Worm (Caenorhabditis elegans) whole organism, L4/young adult: Measurements from ENCODE around the gene ced-7.

ENCODE experiments used
- W03F9.2 ChIP-seq: fragments of 150-350 bp; optimal IDR thresholded peaks from 2 replicates; lab custom pipeline; 2014; ENCODE audit warnings: missing biosample characterization, missing genetic modification characterization
- dao-5 ChIP-seq: sonication (generic microtip); optimal IDR thresholded peaks from 2 replicates; lab custom pipeline; 2016; ENCODE audit warnings: missing genotype, missing genetic modification characterization, moderate library complexity, missing compliant biosample characterization
- him-1 ChIP-seq: sonication (generic microtip); optimal IDR thresholded peaks from 2 replicates; lab custom pipeline; 2016; ENCODE audit warnings: missing genotype, missing genetic modification reagents, missing genetic modification characterization, missing compliant biosample characterization

ced-7 gene

DNA sequence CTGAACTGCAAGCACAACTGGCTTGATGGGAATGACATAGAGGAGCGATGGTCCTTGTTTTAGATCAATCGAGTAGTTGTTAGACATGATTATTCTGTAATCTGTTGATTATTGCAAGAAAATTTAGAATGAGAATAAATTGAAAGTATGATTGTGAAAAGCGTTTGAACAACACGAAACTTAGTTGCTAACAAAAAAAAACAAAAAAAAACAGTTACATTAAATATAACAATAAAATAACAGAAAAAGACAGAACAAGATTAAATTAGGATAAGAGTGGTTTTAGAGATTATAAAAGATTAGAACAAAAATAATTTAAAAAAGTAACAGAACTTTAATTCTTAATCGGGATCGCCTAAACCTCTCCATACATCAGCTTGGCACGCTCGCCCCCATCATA, 16.7 kb downstream of the ced-7 start, which contains the start of gene C48B4.9:
Gene C48B4.9, minus strand, starts transcription at position 101 of the 400 bp plus-strand sequence.
- no peak for TF ChIP-seq dao-5
- TF ChIP-seq W03F9.2 (tag; lab: Kevin White, UChicago): no peak
- TF ChIP-seq him-1 (tag; lab: Kevin White, UChicago): no peak

ce11 chrIII:9561158-9561557, 18.7 kb downstream of the ced-7 start, which contains the start of gene C48B4.8:
Gene C48B4.8 (minus strand): TSS chrIII:9561258.
- no peak for TF ChIP-seq W03F9.2 (tag; lab: Kevin White, UChicago)
- TF ChIP-seq him-1 (tag; lab: Kevin White, UChicago): no peak
- no peak for TF ChIP-seq dao-5

DNA sequence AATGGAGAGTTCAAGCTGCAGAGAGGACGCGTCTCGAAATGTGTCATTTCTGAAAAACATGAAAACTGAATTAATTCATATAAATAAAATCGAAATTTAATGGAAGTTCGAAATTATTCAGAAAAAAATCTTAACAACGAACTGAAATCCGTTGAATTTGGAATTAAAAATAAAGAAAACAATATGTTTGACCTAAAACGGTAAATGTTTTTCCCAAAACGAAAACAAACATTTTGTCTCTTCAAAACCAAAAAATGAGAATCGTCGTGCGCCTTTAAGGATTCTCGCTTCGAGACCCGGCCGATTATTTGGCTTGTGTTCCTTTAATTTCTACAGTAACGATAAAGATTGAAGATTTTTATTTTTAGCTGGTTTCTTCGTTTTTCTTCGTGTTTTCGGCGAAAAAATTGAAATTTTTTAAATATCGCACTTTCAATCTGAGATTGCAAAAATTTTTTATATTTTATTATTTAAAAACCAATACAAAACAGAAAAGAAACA, 20.5 kb downstream of the ced-7 start, which contains the start of gene C48B4.7:
Gene C48B4.7, minus strand, starts transcription at position 51 of the 501 bp plus-strand sequence.
- TF ChIP-seq dao-5 (no peak), W03F9.2 (tag; lab: Kevin White, UChicago) (peak; percentile 15)

DNA sequence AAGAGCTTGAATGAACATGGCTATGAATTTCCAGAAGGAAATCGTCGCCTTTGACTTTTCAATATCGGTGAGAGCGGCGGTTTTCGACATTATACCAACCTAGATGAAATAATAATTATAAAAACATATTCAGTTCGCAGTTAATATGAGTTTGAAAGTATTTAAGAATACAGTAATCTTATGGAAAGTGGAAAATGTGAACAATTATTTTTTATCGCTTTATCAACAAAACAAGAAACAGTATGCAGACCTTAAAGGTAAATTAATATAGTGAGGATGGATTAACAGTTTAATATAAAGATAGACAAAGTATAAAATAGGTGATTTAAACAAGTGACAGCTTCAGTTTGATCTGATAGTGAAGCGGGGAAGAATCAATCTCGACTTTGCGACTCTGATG, 21.4 kb downstream of the ced-7 start, which contains the start of gene C48B4.6:
Gene C48B4.6, minus strand, starts transcription at position 101 of the 400 bp plus-strand sequence.
- TF ChIP-seq W03F9.2 (tag; lab: Kevin White, UChicago) (no peak), dao-5 (no peak), him-1 (tag; lab: Kevin White, UChicago) (no peak)

DNA sequence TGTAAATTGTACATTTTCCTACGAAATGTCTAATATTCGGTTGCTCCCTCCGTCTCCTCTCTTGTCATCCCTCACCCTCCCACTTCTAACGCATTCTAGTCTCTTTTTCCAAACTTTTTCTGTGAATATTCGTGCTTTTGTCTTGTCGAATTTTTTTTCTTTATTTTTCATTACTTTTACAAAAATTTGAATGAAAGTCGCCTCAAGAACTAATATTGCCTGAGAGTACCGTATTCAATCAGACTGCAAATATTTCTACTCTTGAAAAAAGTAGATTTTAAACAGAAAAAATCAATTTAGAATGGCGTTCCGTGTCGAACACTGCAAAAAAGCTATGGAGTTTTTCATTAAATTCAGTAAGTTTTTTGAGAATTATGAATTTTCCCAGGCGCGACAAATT, 23.6 kb downstream of the ced-7 start, which contains the start of gene ZK1098.11:
Gene ZK1098.11, plus strand, starts transcription at position 301 of the 400 bp plus-strand sequence.
- TF ChIP-seq him-1 (tag; lab: Kevin White, UChicago) (no peak), W03F9.2 (tag; lab: Kevin White, UChicago) (no peak), dao-5 (no peak)

- peak; percentile 55 for TF ChIP-seq him-1 (tag; lab: Kevin White, UChicago)
- TF ChIP-seq W03F9.2 (tag; lab: Kevin White, UChicago): peak; percentile 84
- TF ChIP-seq dao-5: no peak
Measured at ce11 chrIII:9546016-9546659, 33.8 kb downstream of the ced-7 start, which contains the start of gene unc-16. Gene unc-16 (plus strand): TSS chrIII:9546258.

DNA sequence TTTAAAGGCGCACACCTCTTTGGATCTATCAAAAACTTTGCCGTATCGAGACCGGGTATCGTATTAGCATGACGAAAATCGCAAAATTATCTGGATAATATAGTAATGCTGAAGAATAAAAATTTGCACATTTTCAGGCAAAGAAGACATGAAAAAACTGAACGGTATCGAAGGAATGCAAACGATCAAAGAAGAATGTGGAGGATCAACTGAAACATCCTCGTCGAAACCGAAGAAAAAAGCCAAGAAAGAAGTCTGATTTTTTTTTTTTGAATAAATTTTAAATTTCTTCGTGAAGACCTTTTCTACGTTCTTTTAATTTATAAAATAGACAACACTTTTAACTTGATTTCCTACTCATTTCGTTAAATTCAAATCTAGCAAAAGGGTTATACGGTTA, 35.1 kb downstream of the ced-7 start, which contains the start of gene ZK1098.12:
Gene ZK1098.12, plus strand, starts transcription at position 301 of the 400 bp plus-strand sequence.
- TF ChIP-seq him-1 (tag; lab: Kevin White, UChicago) (no peak), dao-5 (no peak)

DNA sequence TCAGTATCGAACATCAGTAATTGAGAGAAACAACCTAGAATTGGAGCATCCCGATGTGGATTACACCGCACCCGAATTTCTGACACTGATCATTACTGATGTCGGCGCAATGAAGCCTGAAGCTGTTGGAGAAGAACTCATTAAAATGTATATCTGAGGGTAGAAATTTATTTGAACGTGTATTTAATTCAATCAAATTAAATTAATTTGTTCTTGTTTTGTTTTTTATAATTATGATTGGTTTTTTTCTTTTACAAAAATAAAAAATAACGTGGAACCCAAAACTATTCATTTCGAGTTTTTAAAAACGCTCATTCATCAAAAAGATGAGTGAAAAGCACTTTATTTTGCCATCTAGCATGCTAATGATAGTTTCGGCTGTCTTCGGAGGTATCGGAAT, 35.8 kb downstream of the ced-7 start, which contains the start of gene ZK1098.9:
Gene ZK1098.9, plus strand, starts transcription at position 301 of the 400 bp plus-strand sequence.
- TF ChIP-seq dao-5 (no peak), him-1 (tag; lab: Kevin White, UChicago) (no peak)

ce11 chrIII:9542816-9543215, 37.1 kb downstream of the ced-7 start, which contains the start of gene eif-2Balpha:
Gene eif-2Balpha (plus strand): TSS chrIII:9543119.
- no peak for TF ChIP-seq dao-5
- TF ChIP-seq W03F9.2 (tag; lab: Kevin White, UChicago): peak; percentile 56

DNA sequence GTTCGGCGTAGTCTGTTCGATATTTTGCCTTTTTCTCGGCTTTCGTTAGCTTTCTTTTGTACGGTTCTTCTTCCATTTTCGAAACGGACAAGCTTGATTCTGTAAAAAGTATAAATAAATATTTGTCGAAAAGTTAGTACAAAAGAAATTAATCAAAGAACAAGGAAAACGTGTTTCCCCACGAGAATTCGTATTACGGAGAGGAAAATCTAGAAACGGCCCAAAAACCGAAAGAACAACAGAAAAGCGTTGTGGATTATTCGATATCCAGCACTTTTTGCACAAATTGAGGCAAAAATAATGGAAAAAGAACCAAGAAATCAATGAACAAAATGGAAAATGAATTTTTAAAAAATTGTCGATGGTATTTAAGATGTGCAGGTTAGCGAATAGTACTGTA, 37.6 kb downstream of the ced-7 start, which contains the start of gene mut-7:
Gene mut-7, minus strand, starts transcription at position 101 of the 400 bp plus-strand sequence.
- TF ChIP-seq W03F9.2 (tag; lab: Kevin White, UChicago): no peak

DNA sequence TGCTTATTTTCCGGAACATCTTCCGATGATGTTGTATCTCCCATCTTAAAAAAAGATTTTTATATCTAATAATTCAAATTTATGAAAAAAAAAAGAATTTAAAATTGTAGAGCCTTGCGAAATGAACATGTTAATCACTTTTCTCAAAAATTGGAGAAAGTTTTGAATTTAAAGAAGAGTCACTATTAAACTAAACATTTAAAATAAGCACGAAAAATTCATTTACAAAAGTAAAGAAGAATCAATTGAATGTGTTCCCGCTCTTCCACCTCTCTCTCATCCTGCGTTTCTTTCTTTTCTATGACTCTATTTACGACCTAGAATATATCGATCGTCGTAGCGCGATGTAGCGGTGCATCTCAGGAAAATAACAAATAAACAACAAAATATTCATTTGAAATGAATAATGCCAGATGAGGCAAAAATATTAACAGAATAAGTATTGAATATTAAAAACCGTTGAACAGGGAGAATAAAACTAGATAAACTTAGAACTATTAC, 41.2 kb downstream of the ced-7 start, which contains the start of gene ZK1098.3:
Gene ZK1098.3, minus strand, starts transcription at position 51 of the 501 bp plus-strand sequence.
- TF ChIP-seq him-1 (tag; lab: Kevin White, UChicago) (no peak), dao-5 (no peak), W03F9.2 (tag; lab: Kevin White, UChicago) (no peak)

- no peak for TF ChIP-seq him-1 (tag; lab: Kevin White, UChicago)
- no peak for TF ChIP-seq dao-5
- TF ChIP-seq W03F9.2 (tag; lab: Kevin White, UChicago): peak; percentile 12
Measured at ce11 chrIII:9528824-9529223, 51.1 kb downstream of the ced-7 start, which contains the start of gene ZK1098.2. Gene ZK1098.2 (plus strand): TSS chrIII:9529159.

- TF ChIP-seq dao-5 (no peak), W03F9.2 (tag; lab: Kevin White, UChicago) (no peak), him-1 (tag; lab: Kevin White, UChicago) (no peak)
Measured at ce11 chrIII:9526851-9527250, 53.0 kb downstream of the ced-7 start, which contains the start of gene ZK1098.6. Gene ZK1098.6 (plus strand): TSS chrIII:9527151.

DNA sequence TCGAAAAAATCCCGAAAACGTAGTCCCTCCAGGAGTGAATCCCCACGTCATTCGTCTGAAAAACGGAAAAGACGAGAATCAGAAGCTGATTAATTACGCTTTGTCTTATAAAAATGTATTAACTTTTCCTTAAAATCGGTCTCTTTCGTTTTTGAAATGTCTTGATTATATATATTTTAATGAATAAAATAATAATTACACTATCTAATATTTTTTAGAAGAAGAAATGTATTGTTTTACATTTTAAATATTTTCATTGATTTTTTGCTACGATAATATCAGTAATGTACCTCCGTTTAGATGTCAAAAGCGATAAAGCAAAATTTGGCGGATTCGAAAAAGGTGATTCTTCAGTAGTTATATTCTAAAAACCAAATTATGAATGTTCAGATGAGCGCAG, 54.6 kb downstream of the ced-7 start, which contains the start of gene trpp-3:
Gene trpp-3, plus strand, starts transcription at position 301 of the 400 bp plus-strand sequence.
- TF ChIP-seq dao-5 (no peak), him-1 (tag; lab: Kevin White, UChicago) (no peak), W03F9.2 (tag; lab: Kevin White, UChicago) (no peak)
